Fruit fly (Drosophila melanogaster) whole organism, pupa: ENCODE measurements around the gene CG42327.

Experiments used
- CG10348 ChIP-seq: fragments of 200-800 bp; sonication (Bioruptor generic); IDR thresholded peaks from 2 replicates; pipeline ENCODE4 v1.3.6; 2022; ENCODE audit warnings: missing biosample characterization, missing genetic modification characterization
- CG12605 ChIP-seq: fragments of 200-800 bp; sonication (Bioruptor generic); IDR thresholded peaks from 2 replicates; pipeline ENCODE4 v1.3.6; 2022; ENCODE audit warnings: missing biosample characterization, missing genetic modification characterization
- CG13204 ChIP-seq: fragments of 200-800 bp; sonication (Bioruptor generic); optimal IDR thresholded peaks from 2 replicates; lab custom pipeline; 2018; ENCODE audit warnings: missing biosample characterization, mild to moderate bottlenecking, missing genetic modification characterization, moderate library complexity
- CG14655 ChIP-seq: fragments of 200-800 bp; sonication (Bioruptor generic); optimal IDR thresholded peaks from 3 replicates; lab custom pipeline; 2017; ENCODE audit warnings: mild to moderate bottlenecking, missing biosample characterization, missing genetic modification reagents, missing genetic modification characterization
- CG15710 ChIP-seq: fragments of 200-800 bp; sonication (Bioruptor generic); optimal IDR thresholded peaks from 2 replicates; lab custom pipeline; 2018; ENCODE audit warnings: missing biosample characterization, mild to moderate bottlenecking, missing genetic modification characterization, moderate library complexity
- CG17806 ChIP-seq: fragments of 200-800 bp; sonication (Bioruptor generic); optimal IDR thresholded peaks from 2 replicates; lab custom pipeline; 2018; ENCODE audit warnings: missing biosample characterization, mild to moderate bottlenecking, missing genetic modification characterization, moderate library complexity
- CG32121 ChIP-seq: fragments of 200-800 bp; sonication (Bioruptor generic); IDR thresholded peaks from 2 replicates; pipeline ENCODE4 v1.3.6; 2022; ENCODE audit warnings: missing biosample characterization, missing genetic modification characterization
- CG34367 ChIP-seq: fragments of 200-800 bp; sonication (Bioruptor generic); optimal IDR thresholded peaks from 2 replicates; lab custom pipeline; 2018; ENCODE audit warnings: missing biosample characterization, mild to moderate bottlenecking, missing genetic modification characterization
- CG4496 ChIP-seq: fragments of 200-800 bp; sonication (Bioruptor generic); IDR thresholded peaks from 3 replicates; pipeline ENCODE4 v1.3.6; 2022; ENCODE audit warnings: missing biosample characterization, missing genetic modification characterization
- CG8159 ChIP-seq: fragments of 200-800 bp; sonication (Bioruptor generic); optimal IDR thresholded peaks from 3 replicates; lab custom pipeline; 2018; ENCODE audit warnings: missing biosample characterization, mild to moderate bottlenecking, missing genetic modification characterization, moderate library complexity
- CG8301 ChIP-seq: fragments of 200-800 bp; sonication (Bioruptor generic); optimal IDR thresholded peaks from 2 replicates; lab custom pipeline; 2018; ENCODE audit warnings: missing biosample characterization, mild to moderate bottlenecking, missing genetic modification characterization
- CG9948 ChIP-seq: fragments of 200-800 bp; sonication (Bioruptor generic); optimal IDR thresholded peaks from 2 replicates; lab custom pipeline; 2018; ENCODE audit warnings: missing biosample characterization, mild to moderate bottlenecking, missing genetic modification characterization, moderate library complexity
- D1 ChIP-seq: fragments of 200-800 bp; sonication (Bioruptor generic); optimal IDR thresholded peaks from 2 replicates; lab custom pipeline; 2018; ENCODE audit warnings: missing biosample characterization, mild to moderate bottlenecking, missing genetic modification characterization, moderate library complexity
- EcR ChIP-seq: fragments of 200-800 bp; sonication (Bioruptor generic); optimal IDR thresholded peaks from 3 replicates; lab custom pipeline; 2019; ENCODE audit warnings: missing biosample characterization, missing genetic modification characterization, mild to moderate bottlenecking, moderate library complexity, missing genetic modification reagents
- Ets98B ChIP-seq: fragments of 200-800 bp; sonication (Bioruptor generic); IDR thresholded peaks from 2 replicates; pipeline ENCODE4 v1.3.6; 2022; ENCODE audit warnings: missing biosample characterization, missing genetic modification characterization
- Pif1A ChIP-seq: fragments of 200-800 bp; sonication (Bioruptor generic); optimal IDR thresholded peaks from 3 replicates; lab custom pipeline; 2016; ENCODE audit warnings: missing biosample characterization, missing genetic modification characterization
- Pif1B ChIP-seq: fragments of 200-800 bp; sonication (Bioruptor generic); optimal IDR thresholded peaks from 3 replicates; lab custom pipeline; 2016; ENCODE audit warnings: missing biosample characterization, missing genetic modification characterization
- Snoo ChIP-seq: fragments of 200-800 bp; sonication (Bioruptor generic); optimal IDR thresholded peaks from 3 replicates; lab custom pipeline; 2017; ENCODE audit warnings: missing biosample characterization, mild to moderate bottlenecking, missing genetic modification characterization, inconsistent platforms
- fd96Ca ChIP-seq: fragments of 200-800 bp; sonication (Bioruptor generic); IDR thresholded peaks from 3 replicates; pipeline ENCODE4 v1.3.6; 2022; ENCODE audit warnings: missing biosample characterization, missing genetic modification characterization
- gl ChIP-seq: fragments of 200-800 bp; sonication (Bioruptor generic); optimal IDR thresholded peaks from 2 replicates; lab custom pipeline; 2018; ENCODE audit warnings: missing biosample characterization, mild to moderate bottlenecking, missing genetic modification characterization
- rn ChIP-seq: fragments of 200-800 bp; sonication (Bioruptor generic); IDR thresholded peaks from 2 replicates; pipeline ENCODE4 v1.3.6; 2022; ENCODE audit warnings: missing biosample characterization, missing genetic modification characterization

The CG42327 gene

dm6 chr3R:11694311-11695305 is 38.7 kb downstream of the CG42327 start, which contains the start of gene Fer3:
Fer3 (minus strand) TSS chr3R:11694311.
- TF ChIP-seq CG8159: peak; percentile 39
- TF ChIP-seq CG12605 (GFP tag; lab: Robert Waterston, UW): 0 out of 2 replicates have a peak, but pooled peaks have one; percentile 38
- TF ChIP-seq CG34367: peak; percentile 5
- no peak for TF ChIP-seq fd96Ca (GFP tag; lab: Robert Waterston, UW)
- TF ChIP-seq CG15710 (tag; lab: Kevin White, UChicago): peak; percentile 31

dm6 chr3R:11696209-11696608 is 40.3 kb downstream of the CG42327 start, which contains the start of gene CG14717:
CG14717 (plus strand) TSS chr3R:11696509.
- TF ChIP-seq Snoo (tag; lab: Kevin White, UChicago): no peak
- TF ChIP-seq CG8159: no peak
- TF ChIP-seq CG34367: no peak
- TF ChIP-seq CG12605 (GFP tag; lab: Robert Waterston, UW): no peak
- TF ChIP-seq D1: no peak
- TF ChIP-seq fd96Ca (GFP tag; lab: Robert Waterston, UW): no peak
- no peak for TF ChIP-seq EcR (GFP tag; lab: Kevin White, UChicago)
- TF ChIP-seq CG14655: no peak
- no peak for TF ChIP-seq CG15710 (tag; lab: Kevin White, UChicago)
- no peak for TF ChIP-seq CG32121
- TF ChIP-seq Pif1A (GFP tag; lab: Kevin White, UChicago): no peak
- TF ChIP-seq rn (GFP tag; lab: Robert Waterston, UW): no peak
- TF ChIP-seq CG17806 (tag; lab: Kevin White, UChicago): no peak
- TF ChIP-seq CG13204 (GFP tag; lab: Kevin White, UChicago): no peak

- TF ChIP-seq gl (tag; lab: Kevin White, UChicago): no peak
- no peak for TF ChIP-seq CG13204 (GFP tag; lab: Kevin White, UChicago)
- TF ChIP-seq CG4496 (GFP tag; lab: Robert Waterston, UW): no peak
- TF ChIP-seq CG8301 (tag; lab: Kevin White, UChicago): no peak
- no peak for TF ChIP-seq Snoo (tag; lab: Kevin White, UChicago)
- TF ChIP-seq CG9948 (tag; lab: Kevin White, UChicago): no peak
- TF ChIP-seq EcR (GFP tag; lab: Kevin White, UChicago): no peak
- TF ChIP-seq CG34367: no peak
- no peak for TF ChIP-seq CG14655
- TF ChIP-seq Ets98B (GFP tag; lab: Robert Waterston, UW): no peak
- TF ChIP-seq CG8159: no peak
- no peak for TF ChIP-seq D1
- TF ChIP-seq Pif1B (GFP tag; lab: Kevin White, UChicago): no peak
- TF ChIP-seq CG10348 (GFP tag; lab: Robert Waterston, UW): no peak
- no peak for TF ChIP-seq fd96Ca (GFP tag; lab: Robert Waterston, UW)
- no peak for TF ChIP-seq CG32121
- no peak for TF ChIP-seq Pif1A (GFP tag; lab: Kevin White, UChicago)
- no peak for TF ChIP-seq CG15710 (tag; lab: Kevin White, UChicago)
- no peak for TF ChIP-seq rn (GFP tag; lab: Robert Waterston, UW)
Observed at dm6 chr3R:11700314-11700713, 44.4 kb downstream of the CG42327 start, which contains the start of gene CG14718. CG14718 (plus strand) TSS chr3R:11700614.

dm6 chr3R:11703730-11704129 is 47.8 kb downstream of the CG42327 start, which contains the start of gene I-t:
I-t (plus strand) TSS chr3R:11704030.
- TF ChIP-seq CG10348 (GFP tag; lab: Robert Waterston, UW) (no peak), CG17806 (tag; lab: Kevin White, UChicago) (no peak), gl (tag; lab: Kevin White, UChicago) (no peak), fd96Ca (GFP tag; lab: Robert Waterston, UW) (no peak), D1 (no peak), CG4496 (GFP tag; lab: Robert Waterston, UW) (no peak)

- TF ChIP-seq fd96Ca (GFP tag; lab: Robert Waterston, UW): no peak
- no peak for TF ChIP-seq Ets98B (GFP tag; lab: Robert Waterston, UW)
- TF ChIP-seq CG10348 (GFP tag; lab: Robert Waterston, UW): no peak
- no peak for TF ChIP-seq Snoo (tag; lab: Kevin White, UChicago)
- no peak for TF ChIP-seq Pif1A (GFP tag; lab: Kevin White, UChicago)
- no peak for TF ChIP-seq D1
- no peak for TF ChIP-seq CG34367
- TF ChIP-seq CG32121: no peak
- TF ChIP-seq CG9948 (tag; lab: Kevin White, UChicago): no peak
- TF ChIP-seq CG8159: no peak
- TF ChIP-seq CG14655: no peak
- no peak for TF ChIP-seq CG4496 (GFP tag; lab: Robert Waterston, UW)
- TF ChIP-seq Pif1B (GFP tag; lab: Kevin White, UChicago): no peak
- no peak for TF ChIP-seq EcR (GFP tag; lab: Kevin White, UChicago)
- TF ChIP-seq rn (GFP tag; lab: Robert Waterston, UW): no peak
- no peak for TF ChIP-seq CG8301 (tag; lab: Kevin White, UChicago)
- TF ChIP-seq CG12605 (GFP tag; lab: Robert Waterston, UW): no peak
- no peak for TF ChIP-seq gl (tag; lab: Kevin White, UChicago)
- TF ChIP-seq, all 21 proteins: peak for 0
Observed at dm6 chr3R:11711376-11711775, 55.4 kb downstream of the CG42327 start, which contains the start of gene CG14720. CG14720 (plus strand) TSS chr3R:11711676.
